Fruit fly (Drosophila melanogaster) whole organism, prepupa: ENCODE data around the gene GstO2.

Experiments used
- Blimp-1 ChIP-seq: fragments of 200-800 bp; sonication (Bioruptor generic); optimal IDR thresholded peaks from 3 replicates; lab custom pipeline; 2017; ENCODE audit warnings: missing biosample characterization, missing genetic modification characterization, mild to moderate bottlenecking, moderate library complexity, missing genetic modification reagents
- CG11902 ChIP-seq: fragments of 200-800 bp; sonication (Bioruptor generic); optimal IDR thresholded peaks from 3 replicates; lab custom pipeline; 2016; ENCODE audit warnings: missing biosample characterization, missing genetic modification characterization
- CG32006 ChIP-seq: fragments of 200-800 bp; sonication (Bioruptor generic); optimal IDR thresholded peaks from 3 replicates; lab custom pipeline; 2017; ENCODE audit warnings: missing biosample characterization, mild to moderate bottlenecking, missing genetic modification characterization
- CG8119 ChIP-seq: fragments of 200-800 bp; sonication (Bioruptor generic); IDR thresholded peaks from 3 replicates; pipeline ENCODE4 v1.3.6; 2022; ENCODE audit warnings: missing biosample characterization, missing genetic modification characterization
- Eip93F ChIP-seq: fragments of 200-800 bp; sonication (Bioruptor generic); optimal IDR thresholded peaks from 2 replicates; lab custom pipeline; 2016; ENCODE audit warnings: missing biosample characterization, mild to moderate bottlenecking, missing genetic modification characterization
- Ets96B ChIP-seq: fragments of 200-800 bp; optimal IDR thresholded peaks from 2 replicates; lab custom pipeline; 2019; ENCODE audit warnings: missing biosample characterization, mild to moderate bottlenecking, missing genetic modification characterization, moderate library complexity
- OdsH ChIP-seq: fragments of 200-800 bp; sonication (Bioruptor generic); optimal IDR thresholded peaks from 3 replicates; lab custom pipeline; 2016; ENCODE audit warnings: missing biosample characterization, missing genetic modification characterization
- Sox14 ChIP-seq: fragments of 200-800 bp; sonication (Bioruptor generic); optimal IDR thresholded peaks from 3 replicates; lab custom pipeline; 2016; ENCODE audit warnings: missing biosample characterization, missing genetic modification characterization
- eg ChIP-seq: fragments of 200-800 bp; sonication (Bioruptor generic); IDR thresholded peaks from 3 replicates; pipeline ENCODE4 v1.3.6; 2022; ENCODE audit warnings: missing biosample characterization, missing genetic modification characterization
- fkh ChIP-seq: fragments of 200-800 bp; sonication (Bioruptor generic); optimal IDR thresholded peaks from 3 replicates; lab custom pipeline; 2017; ENCODE audit warnings: missing biosample characterization, mild to moderate bottlenecking, missing genetic modification characterization, moderate library complexity
- net ChIP-seq: fragments of 200-800 bp; sonication (Bioruptor generic); optimal IDR thresholded peaks from 3 replicates; lab custom pipeline; 2016; ENCODE audit warnings: missing biosample characterization, missing genetic modification characterization

- peak; percentile 30; the same call in 1 of the 3 replicates for TF ChIP-seq CG8119 (GFP tag; lab: Robert Waterston, UW)
- 0 out of 3 replicates have a peak, but pooled peaks have one; percentile 29 for TF ChIP-seq eg (GFP tag; lab: Robert Waterston, UW)
- no peak for TF ChIP-seq CG11902 (GFP tag; lab: Kevin White, UChicago)
- TF ChIP-seq Ets96B (tag; lab: Kevin White, UChicago): no peak
- TF ChIP-seq Blimp-1 (GFP tag; lab: Kevin White, UChicago): no peak
- TF ChIP-seq Eip93F (GFP tag; lab: Kevin White, UChicago): no peak
- no peak for TF ChIP-seq net (GFP tag; lab: Kevin White, UChicago)
- TF ChIP-seq Sox14: no peak
- no peak for TF ChIP-seq OdsH
- TF ChIP-seq fkh: no peak
- peak; percentile 5 for TF ChIP-seq CG32006 (GFP tag; lab: Kevin White, UChicago)
These were observed 27.5 kb upstream of the GstO2 start for dm6 chr3L:8550836-8551235.
